Worm (Caenorhabditis elegans) whole organism, L4 larva: ENCODE data around the gene C33A11.2.

Source experiments
- F49E8.2 ChIP-seq: sonication (generic microtip); optimal IDR thresholded peaks from 2 replicates; lab custom pipeline; 2016; ENCODE audit warnings: missing compliant biosample characterization, mild to moderate bottlenecking, missing genetic modification characterization, borderline replicate concordance
- T20F7.1 ChIP-seq: fragments of 200-800 bp; sonication (Bioruptor generic); optimal IDR thresholded peaks from 2 replicates; lab custom pipeline; 2018; ENCODE audit warnings: mild to moderate bottlenecking, missing genetic modification characterization, missing compliant biosample characterization
- Y105C5A.15 ChIP-seq: fragments of 200-800 bp; sonication (Bioruptor generic); IDR thresholded peaks from 2 replicates; pipeline ENCODE4 v1.3.6; 2022; ENCODE audit warnings: missing genetic modification characterization, missing compliant biosample characterization
- ZK337.2 ChIP-seq: fragments of 200-800 bp; sonication (Bioruptor generic); IDR thresholded peaks from 2 replicates; pipeline ENCODE4 v1.3.6; 2022; ENCODE audit warnings: missing genetic modification reagents, missing genetic modification characterization, missing compliant biosample characterization
- ama-1 ChIP-seq: fragments of 150-350 bp; optimal IDR thresholded peaks from 2 replicates; lab custom pipeline; 2014; ENCODE audit warnings: inconsistent platforms, mixed read lengths
- ceh-20 ChIP-seq: fragments of 200-800 bp; sonication (Bioruptor generic); IDR thresholded peaks from 2 replicates; pipeline ENCODE4 v1.3.6; 2022; ENCODE audit warnings: missing genetic modification reagents, missing genetic modification characterization, missing compliant biosample characterization
- daf-16 ChIP-seq, 3 experiments: sonication (generic microtip); optimal IDR thresholded peaks; 2 replicates each; lab custom pipeline; 2016 to 2017; ENCODE audit warnings: missing genetic modification characterization in 3 of 3, missing genetic modification reagents in 3 of 3, mild to moderate bottlenecking in 2 of 3, missing compliant biosample characterization in 2 of 3, missing biosample characterization in 1 of 3, moderate library complexity in 1 of 3
- dmd-6 ChIP-seq: fragments of 200-800 bp; sonication (Bioruptor generic); IDR thresholded peaks from 2 replicates; pipeline ENCODE4 v1.3.6; 2022; ENCODE audit warnings: missing genetic modification reagents, missing genetic modification characterization, missing compliant biosample characterization
- dpl-1 ChIP-seq: fragments of 150-350 bp; optimal IDR thresholded peaks from 2 replicates; lab custom pipeline; 2014; ENCODE audit warnings: missing biosample characterization, missing genetic modification reagents, missing genetic modification characterization
- dve-1 ChIP-seq: sonication (generic microtip); optimal IDR thresholded peaks from 2 replicates; lab custom pipeline; 2017; ENCODE audit warnings: antibody characterized with exemption, mild to moderate bottlenecking, missing genetic modification characterization, missing compliant biosample characterization; ENCODE audit not compliant: insufficient read depth
- egl-27 ChIP-seq: sonication (generic microtip); optimal IDR thresholded peaks from 3 replicates; lab custom pipeline; 2017; ENCODE audit warnings: missing biosample characterization, missing genetic modification reagents, missing genetic modification characterization
- fkh-10 ChIP-seq: fragments of 150-350 bp; optimal IDR thresholded peaks from 2 replicates; lab custom pipeline; 2014; ENCODE audit warnings: missing biosample characterization, missing genetic modification reagents, missing genetic modification characterization
- fos-1 ChIP-seq: fragments of 150-350 bp; optimal IDR thresholded peaks from 2 replicates; lab custom pipeline; 2014; ENCODE audit warnings: missing biosample characterization, missing genetic modification characterization
- gei-8 ChIP-seq: fragments of 200-800 bp; sonication (Bioruptor generic); optimal IDR thresholded peaks from 2 replicates; lab custom pipeline; 2018; ENCODE audit warnings: mild to moderate bottlenecking, missing genetic modification characterization, missing compliant biosample characterization
- hlh-11 ChIP-seq: fragments of 200-800 bp; sonication (Bioruptor generic); optimal IDR thresholded peaks from 2 replicates; lab custom pipeline; 2018; ENCODE audit warnings: mild to moderate bottlenecking, missing genetic modification characterization, missing compliant biosample characterization
- hlh-30 ChIP-seq: sonication (generic microtip); optimal IDR thresholded peaks from 2 replicates; lab custom pipeline; 2017; ENCODE audit warnings: antibody characterized with exemption, mild to moderate bottlenecking, missing genetic modification characterization, missing compliant biosample characterization; ENCODE audit not compliant: insufficient read depth
- lin-38 ChIP-seq: fragments of 200-800 bp; sonication (Bioruptor generic); IDR thresholded peaks from 2 replicates; pipeline ENCODE4 v1.3.6; 2022; ENCODE audit warnings: missing genetic modification reagents, missing genetic modification characterization, missing compliant biosample characterization
- lsy-2 ChIP-seq, 2 experiments: fragments of 150-350 bp in 1 of 2; sonication (generic microtip) in 1 of 2; optimal IDR thresholded peaks; 2 replicates each; lab custom pipeline; 2014 to 2017; ENCODE audit warnings: missing biosample characterization in 2 of 2, missing genetic modification characterization in 2 of 2
- mdl-1 ChIP-seq, 2 experiments: fragments of 150-350 bp in 1 of 2; sonication (generic microtip) in 1 of 2; optimal IDR thresholded peaks; 2 replicates each; lab custom pipeline; 2014 to 2017; ENCODE audit warnings: missing biosample characterization in 2 of 2, missing genetic modification characterization in 2 of 2
- mdt-29 ChIP-seq: fragments of 200-800 bp; sonication (Bioruptor generic); IDR thresholded peaks from 2 replicates; pipeline ENCODE4 v1.3.6; 2022; ENCODE audit warnings: missing genetic modification reagents, missing genetic modification characterization, missing compliant biosample characterization
- mep-1 ChIP-seq: fragments of 150-350 bp; sonication (generic microtip); optimal IDR thresholded peaks from 3 replicates; lab custom pipeline; 2014; ENCODE audit warnings: missing biosample characterization, missing genetic modification characterization
- mes-2 ChIP-seq: sonication (generic microtip); optimal IDR thresholded peaks from 2 replicates; lab custom pipeline; 2016; ENCODE audit warnings: missing genotype, mild to moderate bottlenecking, missing genetic modification characterization, missing compliant biosample characterization; ENCODE audit not compliant: poor library complexity, severe bottlenecking
- mxl-2 ChIP-seq: fragments of 200-800 bp; sonication (Bioruptor generic); conservative IDR thresholded peaks from 2 replicates; pipeline ENCODE4 v1.3.6; 2022; ENCODE audit warnings: missing genetic modification reagents, missing genetic modification characterization, missing compliant biosample characterization
- nhr-10 ChIP-seq: fragments of 150-350 bp; optimal IDR thresholded peaks from 2 replicates; lab custom pipeline; 2014; ENCODE audit warnings: missing biosample characterization, missing genetic modification characterization
- nhr-102 ChIP-seq: sonication (generic microtip); optimal IDR thresholded peaks from 2 replicates; lab custom pipeline; 2016; ENCODE audit warnings: mild to moderate bottlenecking, missing genetic modification characterization, moderate library complexity, missing compliant biosample characterization
- nhr-11 ChIP-seq: fragments of 150-350 bp; optimal IDR thresholded peaks from 2 replicates; lab custom pipeline; 2014; ENCODE audit warnings: missing biosample characterization, missing genetic modification characterization
- nhr-111 ChIP-seq: fragments of 200-800 bp; sonication (Bioruptor generic); optimal IDR thresholded peaks from 2 replicates; lab custom pipeline; 2018; ENCODE audit warnings: mild to moderate bottlenecking, missing genetic modification characterization, missing compliant biosample characterization
- nhr-237 ChIP-seq: sonication (generic microtip); optimal IDR thresholded peaks from 2 replicates; lab custom pipeline; 2017; ENCODE audit warnings: missing biosample characterization, missing genetic modification characterization
- nhr-25 ChIP-seq: sonication (generic microtip); optimal IDR thresholded peaks from 2 replicates; lab custom pipeline; 2017; ENCODE audit warnings: missing genetic modification characterization, mild to moderate bottlenecking, missing compliant biosample characterization, antibody characterized with exemption, moderate library complexity, borderline replicate concordance; ENCODE audit not compliant: insufficient read depth
- nhr-28 ChIP-seq: fragments of 150-350 bp; optimal IDR thresholded peaks from 2 replicates; lab custom pipeline; 2014; ENCODE audit warnings: missing biosample characterization, missing genetic modification characterization
- nhr-41 ChIP-seq: fragments of 200-800 bp; sonication (Bioruptor generic); IDR thresholded peaks from 2 replicates; pipeline ENCODE4 v1.3.6; 2022; ENCODE audit warnings: missing genetic modification reagents, missing genetic modification characterization, missing compliant biosample characterization
- nhr-6 ChIP-seq: fragments of 150-350 bp; optimal IDR thresholded peaks from 2 replicates; lab custom pipeline; 2014; ENCODE audit warnings: missing biosample characterization, missing genetic modification characterization
- nhr-76 ChIP-seq: fragments of 150-350 bp; optimal IDR thresholded peaks from 2 replicates; lab custom pipeline; 2014; ENCODE audit warnings: missing biosample characterization, missing genetic modification characterization
- pha-4 ChIP-seq, 2 experiments: fragments of 150-350 bp in 1 of 2; fragments of 200-800 bp in 1 of 2; sonication (Bioruptor generic) in 1 of 2; IDR thresholded peaks in 1 of 2; optimal IDR thresholded peaks in 1 of 2; 2 replicates each; pipeline versions ENCODE4 v1.3.6 to Lab custom; 2014 to 2022; ENCODE audit warnings: missing genetic modification characterization in 2 of 2, missing genetic modification reagents in 2 of 2, missing biosample characterization in 1 of 2, missing compliant biosample characterization in 1 of 2
- php-3 ChIP-seq: fragments of 200-800 bp; sonication (Bioruptor generic); IDR thresholded peaks from 2 replicates; pipeline ENCODE4 v1.3.6; 2022; ENCODE audit warnings: missing genetic modification reagents, missing genetic modification characterization, missing compliant biosample characterization
- pqm-1 ChIP-seq: sonication (generic microtip); optimal IDR thresholded peaks from 2 replicates; lab custom pipeline; 2017; ENCODE audit warnings: missing biosample characterization, missing genetic modification characterization
- set-16 ChIP-seq: fragments of 200-800 bp; sonication (Bioruptor generic); IDR thresholded peaks from 2 replicates; pipeline ENCODE4 v1.3.6; 2022; ENCODE audit warnings: missing genetic modification reagents, missing genetic modification characterization, missing compliant biosample characterization
- snpc-4 ChIP-seq: fragments of 150-350 bp; optimal IDR thresholded peaks from 2 replicates; lab custom pipeline; 2014; ENCODE audit warnings: missing biosample characterization, missing genetic modification characterization
- unc-62 ChIP-seq, 3 experiments: fragments of 150-350 bp in 1 of 3; sonication (generic microtip); optimal IDR thresholded peaks in 2 of 3; peaks in 1 of 3; 1 replicate in 1 of 3; 2 replicates in 2 of 3; lab custom pipeline; 2014 to 2017; ENCODE audit warnings: missing biosample characterization in 3 of 3, missing genetic modification characterization in 3 of 3, missing genetic modification reagents in 3 of 3, missing genotype in 1 of 3
- zfp-3 ChIP-seq: fragments of 200-800 bp; sonication (Bioruptor generic); conservative IDR thresholded peaks from 2 replicates; pipeline ENCODE4 v1.3.6; 2022; ENCODE audit warnings: missing genetic modification reagents, missing genetic modification characterization, missing compliant biosample characterization
- zip-11 ChIP-seq: fragments of 200-800 bp; sonication (Bioruptor generic); IDR thresholded peaks from 2 replicates; pipeline ENCODE4 v1.3.6; 2022; ENCODE audit warnings: missing genetic modification characterization, missing compliant biosample characterization

The C33A11.2 gene

DNA sequence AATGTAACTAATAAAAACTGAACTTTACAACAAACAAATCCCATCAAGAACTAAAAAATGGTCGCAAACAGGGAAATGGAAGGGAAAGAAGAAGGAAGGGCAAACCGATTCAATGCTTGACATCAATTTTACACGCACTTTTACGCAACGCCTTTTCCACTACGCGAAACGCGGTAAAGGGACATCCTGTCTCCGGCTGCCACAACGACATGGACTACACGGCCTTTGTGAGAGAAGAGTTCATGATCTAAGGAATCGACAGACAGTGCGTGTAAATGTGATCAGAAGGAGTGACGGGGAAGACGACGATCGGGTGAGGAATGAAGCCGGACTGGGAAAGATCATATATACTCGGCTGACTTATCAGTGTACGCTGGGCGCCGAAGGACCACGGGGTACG lies 14.6 kb downstream of the C33A11.2 start (continued):
- no peak for TF ChIP-seq lsy-2 (tag; optimal IDR thresholded peaks at IDR 0.05; lab: Kevin White, UChicago)
- TF ChIP-seq dve-1 (tag; lab: Kevin White, UChicago): no peak
- no peak for TF ChIP-seq lin-38 (GFP tag; lab: Robert Waterston, UW)
- no peak for TF ChIP-seq nhr-41 (GFP tag; lab: Robert Waterston, UW)
- TF ChIP-seq fos-1 (tag; lab: Kevin White, UChicago): no peak
- no peak for TF ChIP-seq T20F7.1
- TF ChIP-seq mes-2 (tag; lab: Kevin White, UChicago): no peak

DNA sequence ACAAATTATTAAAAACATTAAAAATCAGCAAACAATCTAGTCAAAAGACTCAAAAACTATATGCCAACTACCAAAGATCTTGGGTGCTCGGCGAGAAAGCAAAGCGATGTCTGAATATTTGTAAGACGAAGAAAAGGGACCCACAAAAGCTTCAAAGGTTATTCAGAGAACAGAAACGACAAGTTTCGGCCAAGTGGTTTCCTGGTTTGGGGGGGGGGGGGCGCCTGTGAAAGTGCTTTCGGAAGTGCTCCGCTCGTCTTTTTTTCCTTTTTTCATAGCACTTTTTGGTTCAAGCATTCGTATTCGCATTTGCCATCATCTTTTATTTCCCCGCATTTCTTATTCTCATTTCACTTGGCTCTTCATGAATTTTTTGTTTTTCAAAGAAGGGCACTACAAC lies 15.7 kb downstream of the C33A11.2 start:
- no peak for TF ChIP-seq nhr-6 (tag; lab: Kevin White, UChicago)
- TF ChIP-seq fkh-10 (GFP tag; lab: Kevin White, UChicago): peak; percentile 12

DNA sequence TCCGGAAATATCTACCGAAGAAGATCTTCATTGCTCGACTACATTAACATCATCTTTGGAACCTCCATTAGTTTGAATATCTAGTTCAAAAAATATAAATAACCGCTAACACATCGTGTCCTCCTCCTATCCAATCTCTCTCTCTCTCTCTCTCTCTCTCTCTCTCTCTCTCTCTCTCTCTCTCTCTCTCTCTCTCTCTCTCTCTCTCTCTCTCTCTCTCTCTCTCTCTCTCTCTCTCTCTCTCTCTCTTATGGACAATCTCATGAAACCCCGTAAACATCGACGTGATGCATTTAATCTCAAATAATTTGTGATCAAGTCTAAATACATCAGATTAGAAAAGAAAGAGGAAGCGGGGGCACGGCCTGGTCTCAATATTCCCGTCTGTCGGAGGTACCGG lies 16.5 kb downstream of the C33A11.2 start:
- TF ChIP-seq lin-38 (GFP tag; lab: Robert Waterston, UW) (no peak), nhr-25 (tag; lab: Kevin White, UChicago) (no peak), nhr-28 (peak; percentile 8), ama-1 (lab: Kevin White, UChicago) (no peak), mep-1 (tag; lab: Kevin White, UChicago) (no peak), mdt-29 (GFP tag; lab: Robert Waterston, UW) (no peak), set-16 (GFP tag; lab: Robert Waterston, UW) (peak; percentile 68; the same call in 1 of the 2 replicates), hlh-30 (peak; percentile 39), F49E8.2 (no peak)

DNA sequence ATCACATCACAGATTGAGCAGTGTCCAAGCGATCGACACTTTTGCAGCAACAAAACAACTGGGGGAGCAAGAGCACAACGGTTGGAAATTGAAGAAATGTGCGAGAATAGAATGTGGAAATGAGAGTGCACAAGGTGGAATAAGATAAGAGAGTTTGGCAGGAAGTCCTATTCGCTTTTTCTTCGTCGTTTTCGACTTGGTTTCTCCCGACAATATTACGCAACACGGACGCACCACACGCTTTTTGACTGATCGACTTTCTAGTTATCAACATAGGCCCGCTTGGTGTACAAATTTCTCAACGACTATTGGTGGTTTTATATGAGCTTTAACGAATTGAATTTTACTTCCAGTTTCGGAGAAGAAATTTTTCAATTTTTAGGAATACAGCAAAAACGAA lies 17.1 kb downstream of the C33A11.2 start:
- TF ChIP-seq nhr-11 (tag; lab: Kevin White, UChicago) (peak; percentile 47), nhr-10 (peak; percentile 11), pha-4 (GFP tag; IDR thresholded peaks at IDR 0.05; lab: Robert Waterston, UW) (no peak), pha-4 (tag; optimal IDR thresholded peaks at IDR 0.05; lab: Kevin White, UChicago) (no peak), nhr-76 (no peak), nhr-102 (no peak), hlh-11 (tag; lab: Kevin White, UChicago) (peak; percentile 42), dmd-6 (GFP tag; lab: Robert Waterston, UW) (peak; percentile 66), pqm-1 (tag; lab: Kevin White, UChicago) (peak; percentile 54), ceh-20 (GFP tag; lab: Robert Waterston, UW) (no peak), Y105C5A.15 (GFP tag; lab: Robert Waterston, UW) (no peak), daf-16 (GFP tag; optimal IDR thresholded peaks at IDR 0.05; lab: Kevin White, UChicago) (peak in 1 of 2 experiments; percentile 39), daf-16 (tag; optimal IDR thresholded peaks at IDR 0.05; lab: Kevin White, UChicago) (peak; percentile 33), zfp-3 (GFP tag; lab: Robert Waterston, UW) (no peak), unc-62 (GFP tag; optimal IDR thresholded peaks at IDR 0.05 in 1 of 2; lab: Kevin White, UChicago) (peak in 1 of 2 experiments; percentile 34), unc-62 (tag; optimal IDR thresholded peaks at IDR 0.05; lab: Kevin White, UChicago) (no peak), nhr-28 (peak; percentile 48)

DNA sequence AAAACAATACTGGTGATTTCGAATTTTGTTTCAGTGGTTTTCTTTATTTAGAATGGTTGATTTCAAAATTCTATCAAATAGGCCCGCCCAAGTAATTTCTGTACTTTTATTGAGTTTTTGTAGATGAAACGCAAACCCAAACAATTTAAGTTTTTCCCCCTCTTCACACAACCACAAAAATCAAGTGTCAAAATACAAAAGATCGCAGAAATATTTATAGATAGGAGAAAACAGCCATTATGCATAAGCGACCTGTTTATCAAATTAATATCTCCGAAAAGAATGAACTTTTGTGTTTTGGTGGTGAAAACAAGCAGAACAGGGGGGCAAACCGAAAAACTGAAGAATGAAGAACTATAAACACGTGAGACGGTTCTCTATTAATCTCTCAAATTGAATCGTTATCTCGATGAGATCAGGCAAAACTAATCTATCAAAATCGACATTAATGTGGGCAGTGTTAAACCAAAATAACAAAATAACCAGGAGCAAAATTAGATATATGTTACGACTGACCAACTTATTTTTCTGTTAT lies 18.4 kb downstream of the C33A11.2 start:
- peak in 1 of 2 experiments; percentile 12 for TF ChIP-seq mdl-1 (tag; optimal IDR thresholded peaks at IDR 0.05; lab: Kevin White, UChicago)
- TF ChIP-seq snpc-4 (tag; lab: Kevin White, UChicago): no peak
- no peak for TF ChIP-seq egl-27 (tag; lab: Kevin White, UChicago)
- TF ChIP-seq nhr-28: peak; percentile 5
- no peak for TF ChIP-seq mes-2 (tag; lab: Kevin White, UChicago)
- TF ChIP-seq T20F7.1: no peak
- no peak for TF ChIP-seq nhr-237
- TF ChIP-seq mxl-2 (GFP tag; lab: Robert Waterston, UW): no peak
- no peak for TF ChIP-seq nhr-111 (GFP tag; lab: Kevin White, UChicago)
- no peak for TF ChIP-seq dve-1 (tag; lab: Kevin White, UChicago)
- TF ChIP-seq nhr-102: no peak
- no peak for TF ChIP-seq gei-8 (GFP tag; lab: Kevin White, UChicago)
- TF ChIP-seq ZK337.2 (GFP tag; lab: Robert Waterston, UW): no peak
- TF ChIP-seq hlh-30: peak; percentile 48
- TF ChIP-seq dpl-1 (GFP tag; lab: Kevin White, UChicago): no peak
- TF ChIP-seq php-3 (GFP tag; lab: Robert Waterston, UW): no peak
- TF ChIP-seq zip-11: no peak
- TF ChIP-seq unc-62 (GFP tag; optimal IDR thresholded peaks at IDR 0.05 in 1 of 2; lab: Kevin White, UChicago): peak in 1 of 2 experiments; percentile 92
- no peak for TF ChIP-seq unc-62 (tag; optimal IDR thresholded peaks at IDR 0.05; lab: Kevin White, UChicago)
